Fruit fly (Drosophila melanogaster): Measurements from ENCODE around the gene CG42729.

CG42729 gene

DNA sequence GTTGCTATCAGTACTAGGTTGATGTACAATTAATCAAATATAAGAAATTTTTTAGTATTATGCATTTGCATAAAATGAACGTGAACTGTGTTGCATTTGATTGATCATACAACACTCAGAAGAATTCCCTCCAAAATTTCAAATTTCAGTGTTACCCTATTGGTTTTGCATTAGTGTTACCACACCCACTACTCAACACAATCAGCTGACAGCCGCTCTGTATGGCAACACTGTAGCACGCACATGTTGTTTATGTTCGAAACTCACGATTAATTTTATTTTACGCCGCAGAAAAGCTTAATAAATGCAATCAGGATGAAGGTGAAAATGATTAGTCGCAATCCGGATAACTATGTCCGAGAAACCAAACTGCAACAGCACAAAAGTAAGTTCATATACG is 28.6 kb downstream of the CG42729 start, which contains the start of gene CG7275 (continued):
- TF ChIP-seq CG13287 (GFP tag; IDR thresholded peaks at IDR 0.05; ENCODE audit: partially characterized antibody) (peak; percentile 71), CG2875 (GFP tag; optimal IDR thresholded peaks at IDR 0.05) (peak; percentile 3), ash1 (GFP tag; optimal IDR thresholded peaks at IDR 0.05) (no peak), CG15514 (GFP tag; optimal IDR thresholded peaks at IDR 0.05) (peak; percentile 57), vvl (GFP tag; IDR thresholded peaks at IDR 0.05) (peak; percentile 56; the same call in 1 of the 2 replicates), CG12659 (GFP tag; optimal IDR thresholded peaks at IDR 0.05) (peak; percentile 48), toy (GFP tag; IDR thresholded peaks at IDR 0.05) (no peak), nmo (GFP tag; optimal IDR thresholded peaks at IDR 0.05) (peak; percentile 39), CG17829 (tag; optimal IDR thresholded peaks at IDR 0.05) (peak; percentile 9), CG10267 (tag; optimal IDR thresholded peaks at IDR 0.05) (peak; percentile 58), CG10431 (GFP tag; optimal IDR thresholded peaks at IDR 0.05) (no peak), CG8281 (tag; optimal IDR thresholded peaks at IDR 0.05) (no peak), Pdp1 (GFP tag; optimal IDR thresholded peaks at IDR 0.05) (no peak), Ets97D (GFP tag; optimal IDR thresholded peaks at IDR 0.05) (peak; percentile 75), CG17186 (GFP tag; optimal IDR thresholded peaks at IDR 0.05) (peak; percentile 59), CG1603 (tag; optimal IDR thresholded peaks at IDR 0.05) (peak; percentile 68), nerfin-2 (GFP tag; IDR thresholded peaks at IDR 0.05; ENCODE audit: partially characterized antibody) (peak; percentile 23; the same call in 1 of the 2 replicates), Sry-β (GFP tag; optimal IDR thresholded peaks at IDR 0.05) (no peak), phol (tag; optimal IDR thresholded peaks at IDR 0.05) (peak; percentile 33), CrebB (tag; optimal IDR thresholded peaks at IDR 0.05) (peak; percentile 12), HLH4C (GFP tag; IDR thresholded peaks at IDR 0.05; ENCODE audit: partially characterized antibody) (0 out of 3 replicates have a peak, but pooled peaks have one; percentile 48), vnd (GFP tag; IDR thresholded peaks at IDR 0.05; ENCODE audit: partially characterized antibody) (no peak), mirr (GFP tag; optimal IDR thresholded peaks at IDR 0.05) (peak; percentile 34), CG11085 (GFP tag; IDR thresholded peaks at IDR 0.05) (no peak), Side (GFP tag; optimal IDR thresholded peaks at IDR 0.05) (no peak), unc-4 (GFP tag; IDR thresholded peaks at IDR 0.05; ENCODE audit: partially characterized antibody) (peak; percentile 52; the same call in 1 of the 2 replicates), CG15601 (tag; optimal IDR thresholded peaks at IDR 0.05) (peak; percentile 48), caup (GFP tag; optimal IDR thresholded peaks at IDR 0.05; ENCODE audit: severe bottlenecking) (peak; percentile 39), CG6791 (GFP tag; IDR thresholded peaks at IDR 0.05; ENCODE audit: partially characterized antibody) (peak; percentile 57; the same call in 1 of the 3 replicates), ken (GFP tag; IDR thresholded peaks at IDR 0.05) (no peak), CG3847 (GFP tag; IDR thresholded peaks at IDR 0.05) (peak; percentile 73), CG10462 (GFP tag; optimal IDR thresholded peaks at IDR 0.05) (no peak), row (GFP tag; IDR thresholded peaks at IDR 0.05) (peak; percentile 16; the same call in 1 of the 3 replicates), Scr (GFP tag; IDR thresholded peaks at IDR 0.05; ENCODE audit: partially characterized antibody) (0 out of 2 replicates have a peak, but pooled peaks have one; percentile 24), fd96Cb (tag; optimal IDR thresholded peaks at IDR 0.05) (no peak), twi (tag; optimal IDR thresholded peaks at IDR 0.05) (peak; percentile 55), CG12104 (GFP tag; optimal IDR thresholded peaks at IDR 0.05) (no peak), hkb (optimal IDR thresholded peaks at IDR 0.05) (peak; percentile 26), hkb (GFP tag; IDR thresholded peaks at IDR 0.05) (no peak), Max (GFP tag; optimal IDR thresholded peaks at IDR 0.05) (peak; percentile 86), CG14710 (tag; optimal IDR thresholded peaks at IDR 0.05) (peak; percentile 100), Sry-δ (GFP tag; optimal IDR thresholded peaks at IDR 0.05) (peak; percentile 4), Med (GFP tag) (peak; percentile 85), CG33213 (GFP tag; optimal IDR thresholded peaks at IDR 0.05) (peak; percentile 15), stwl (tag; optimal IDR thresholded peaks at IDR 0.05) (peak; percentile 92), Usf (GFP tag; optimal IDR thresholded peaks at IDR 0.05) (no peak), amos (GFP tag; IDR thresholded peaks at IDR 0.05; ENCODE audit: partially characterized antibody) (peak; percentile 55; the same call in 1 of the 2 replicates), crp (GFP tag; optimal IDR thresholded peaks at IDR 0.05) (peak; percentile 86 to 98)

Measured in whole organism, embryonic.